Fruit fly (Drosophila melanogaster): ENCODE data around the gene emc.
A peak's percentile ranks its signal among the peaks of the same experiment; 100 is the strongest.

emc gene

dm6 chr3L:775053-775355 is 25.8 kb downstream of the emc start (continued):
- TF ChIP-seq CG9817 (tag; optimal IDR thresholded peaks at IDR 0.05) (no peak), fu2 (GFP tag; optimal IDR thresholded peaks at IDR 0.05) (no peak), CG12744 (GFP tag; optimal IDR thresholded peaks at IDR 0.05) (no peak), CG10959 (GFP tag; IDR thresholded peaks at IDR 0.05) (no peak), nom (GFP tag; optimal IDR thresholded peaks at IDR 0.05) (no peak), CG12299 (tag; optimal IDR thresholded peaks at IDR 0.05) (no peak), D19A (tag; optimal IDR thresholded peaks at IDR 0.05) (no peak), lilli (GFP tag; optimal IDR thresholded peaks at IDR 0.05) (no peak), vvl (GFP tag; IDR thresholded peaks at IDR 0.05) (peak; percentile 37; the same call in 1 of the 2 replicates), CG17912 (GFP tag; optimal IDR thresholded peaks at IDR 0.05) (no peak), NfI (GFP tag; optimal IDR thresholded peaks at IDR 0.05) (peak; percentile 11), z (GFP tag; IDR thresholded peaks at IDR 0.05) (no peak), sim (GFP tag; IDR thresholded peaks at IDR 0.05) (no peak), Rx (GFP tag; IDR thresholded peaks at IDR 0.05) (peak; percentile 47), H15 (GFP tag; IDR thresholded peaks at IDR 0.05) (0 out of 3 replicates have a peak, but pooled peaks have one; percentile 26), onecut (GFP tag; IDR thresholded peaks at IDR 0.05) (no peak), sr (GFP tag; IDR thresholded peaks at IDR 0.05) (no peak), vfl (GFP tag; optimal IDR thresholded peaks at IDR 0.05) (no peak), CG16863 (GFP tag; optimal IDR thresholded peaks at IDR 0.05) (peak; percentile 1), BtbVII (GFP tag; optimal IDR thresholded peaks at IDR 0.05) (no peak), hkb (optimal IDR thresholded peaks at IDR 0.05) (no peak), hkb (GFP tag; IDR thresholded peaks at IDR 0.05) (no peak), Hr51 (GFP tag; optimal IDR thresholded peaks at IDR 0.05) (peak in 1 of 2 experiments; percentile 50), CG15601 (tag; optimal IDR thresholded peaks at IDR 0.05) (no peak), hbn (GFP tag; IDR thresholded peaks at IDR 0.05; ENCODE audit: partially characterized antibody) (no peak), Dref (GFP tag; IDR thresholded peaks at IDR 0.05) (no peak), Atf-2 (GFP tag; optimal IDR thresholded peaks at IDR 0.05) (no peak), CG8944 (GFP tag; optimal IDR thresholded peaks at IDR 0.05) (no peak), dm (GFP tag; optimal IDR thresholded peaks at IDR 0.05) (no peak), amos (GFP tag; IDR thresholded peaks at IDR 0.05; ENCODE audit: partially characterized antibody) (no peak), so (GFP tag; IDR thresholded peaks at IDR 0.05) (0 out of 3 replicates have a peak, but pooled peaks have one; percentile 27), CG11093 (GFP tag; IDR thresholded peaks at IDR 0.05) (no peak), CG16815 (GFP tag; optimal IDR thresholded peaks at IDR 0.05) (no peak), CG6791 (GFP tag; IDR thresholded peaks at IDR 0.05; ENCODE audit: partially characterized antibody) (no peak), lov (optimal IDR thresholded peaks at IDR 0.05) (no peak), lov (GFP tag; IDR thresholded peaks at IDR 0.05) (no peak), CG11456 (GFP tag; IDR thresholded peaks at IDR 0.05) (no peak), lmd (GFP tag; IDR thresholded peaks at IDR 0.05) (peak; percentile 64), CG6272 (GFP tag; IDR thresholded peaks at IDR 0.05) (no peak), MBD-R2 (GFP tag; IDR thresholded peaks at IDR 0.05) (no peak), CG18764 (GFP tag; optimal IDR thresholded peaks at IDR 0.05) (no peak), CG11695 (GFP tag; IDR thresholded peaks at IDR 0.05) (peak; percentile 43; the same call in 1 of the 3 replicates), CG13296 (GFP tag; optimal IDR thresholded peaks at IDR 0.05) (no peak), yki (optimal IDR thresholded peaks at IDR 0.05) (no peak), cg (GFP tag; optimal IDR thresholded peaks at IDR 0.05) (no peak), CG1603 (tag; optimal IDR thresholded peaks at IDR 0.05) (peak; percentile 37), Ssrp (tag; optimal IDR thresholded peaks at IDR 0.05) (peak; percentile 4), CG12155 (GFP tag; optimal IDR thresholded peaks at IDR 0.05) (no peak), gcm (GFP tag; optimal IDR thresholded peaks at IDR 0.05) (no peak), Bdp1 (GFP tag; optimal IDR thresholded peaks at IDR 0.05) (no peak), CG32532 (GFP tag; IDR thresholded peaks at IDR 0.05) (no peak), Xbp1 (GFP tag; optimal IDR thresholded peaks at IDR 0.05) (peak; percentile 45), zen2 (GFP tag; IDR thresholded peaks at IDR 0.05; ENCODE audit: partially characterized antibody) (no peak)
